Worm (Caenorhabditis elegans) whole organism, mixed stage, embryonic: ENCODE data around the gene F28C10.3.

ENCODE experiments used
- M03D4.4 ChIP-seq: sonication (generic microtip); optimal IDR thresholded peaks from 2 replicates; lab custom pipeline; 2017; ENCODE audit warnings: mild to moderate bottlenecking, missing genetic modification characterization, missing compliant biosample characterization
- bed-3 ChIP-seq: fragments of 200-800 bp; sonication (Bioruptor generic); optimal IDR thresholded peaks from 3 replicates; lab custom pipeline; 2018; ENCODE audit warnings: mild to moderate bottlenecking, missing genetic modification characterization, moderate library complexity, missing compliant biosample characterization
- blmp-1 ChIP-seq: fragments of 150-350 bp; optimal IDR thresholded peaks from 2 replicates; lab custom pipeline; 2014; ENCODE audit warnings: missing biosample characterization, missing genetic modification characterization
- ceh-39 ChIP-seq: fragments of 150-350 bp; optimal IDR thresholded peaks from 2 replicates; lab custom pipeline; 2014; ENCODE audit warnings: missing biosample characterization, missing genetic modification characterization
- ceh-43 ChIP-seq: fragments of 200-800 bp; sonication (Bioruptor generic); optimal IDR thresholded peaks from 2 replicates; lab custom pipeline; 2018; ENCODE audit warnings: mild to moderate bottlenecking, missing genetic modification characterization, moderate library complexity, missing compliant biosample characterization
- ces-1 ChIP-seq: fragments of 150-350 bp; optimal IDR thresholded peaks from 2 replicates; lab custom pipeline; 2014; ENCODE audit warnings: missing biosample characterization, missing genetic modification reagents, missing genetic modification characterization
- cnd-1 ChIP-seq: fragments of 200-800 bp; sonication (Bioruptor generic); optimal IDR thresholded peaks from 2 replicates; lab custom pipeline; 2018; ENCODE audit warnings: mild to moderate bottlenecking, missing genetic modification characterization, missing compliant biosample characterization
- drap-1 ChIP-seq: fragments of 200-800 bp; sonication (Bioruptor generic); optimal IDR thresholded peaks from 3 replicates; lab custom pipeline; 2018; ENCODE audit warnings: mild to moderate bottlenecking, missing genetic modification characterization, missing compliant biosample characterization
- elt-1 ChIP-seq: sonication (generic microtip); optimal IDR thresholded peaks from 2 replicates; lab custom pipeline; 2017; ENCODE audit warnings: missing genetic modification characterization, mild to moderate bottlenecking, missing compliant biosample characterization, antibody characterized with exemption, moderate library complexity, borderline replicate concordance; ENCODE audit not compliant: insufficient read depth
- elt-3 ChIP-seq: fragments of 150-350 bp; optimal IDR thresholded peaks from 2 replicates; lab custom pipeline; 2014; ENCODE audit warnings: missing biosample characterization, missing genetic modification characterization
- flh-1 ChIP-seq: fragments of 200-800 bp; sonication (Bioruptor generic); optimal IDR thresholded peaks from 2 replicates; lab custom pipeline; 2018; ENCODE audit warnings: mild to moderate bottlenecking, missing genetic modification characterization, moderate library complexity, missing compliant biosample characterization
- ham-2 ChIP-seq: fragments of 200-800 bp; sonication (Bioruptor generic); optimal IDR thresholded peaks from 2 replicates; lab custom pipeline; 2018; ENCODE audit warnings: mild to moderate bottlenecking, missing genetic modification characterization, missing compliant biosample characterization
- hlh-1 ChIP-seq: fragments of 150-350 bp; optimal IDR thresholded peaks from 2 replicates; lab custom pipeline; 2014; ENCODE audit warnings: missing biosample characterization, missing genetic modification reagents, missing genetic modification characterization
- lin-13 ChIP-seq: fragments of 150-350 bp; optimal IDR thresholded peaks from 2 replicates; lab custom pipeline; 2014; ENCODE audit warnings: missing biosample characterization, missing genetic modification characterization
- lin-32 ChIP-seq: fragments of 200-800 bp; sonication (Bioruptor generic); optimal IDR thresholded peaks from 2 replicates; lab custom pipeline; 2018; ENCODE audit warnings: mild to moderate bottlenecking, missing genetic modification characterization, missing compliant biosample characterization
- lsy-2 ChIP-seq: fragments of 150-350 bp; optimal IDR thresholded peaks from 2 replicates; lab custom pipeline; 2014; ENCODE audit warnings: missing biosample characterization, missing genetic modification characterization
- mab-5 ChIP-seq: fragments of 150-350 bp; optimal IDR thresholded peaks from 2 replicates; lab custom pipeline; 2014; ENCODE audit warnings: missing biosample characterization, missing genetic modification characterization
- nhr-12 ChIP-seq: fragments of 150-350 bp; optimal IDR thresholded peaks from 2 replicates; lab custom pipeline; 2014; ENCODE audit warnings: missing biosample characterization, missing genetic modification characterization
- nhr-2 ChIP-seq: fragments of 150-350 bp; optimal IDR thresholded peaks from 2 replicates; lab custom pipeline; 2014; ENCODE audit warnings: missing biosample characterization, missing genetic modification characterization
- nhr-237 ChIP-seq: fragments of 150-350 bp; optimal IDR thresholded peaks from 2 replicates; lab custom pipeline; 2014; ENCODE audit warnings: missing biosample characterization, missing genetic modification characterization
- nhr-28 ChIP-seq: fragments of 150-350 bp; optimal IDR thresholded peaks from 2 replicates; lab custom pipeline; 2014; ENCODE audit warnings: missing biosample characterization, missing genetic modification characterization
- nhr-76 ChIP-seq: sonication (generic microtip); optimal IDR thresholded peaks from 2 replicates; lab custom pipeline; 2017; ENCODE audit warnings: missing biosample characterization, missing genetic modification characterization
- pha-4 ChIP-seq: fragments of 150-350 bp; optimal IDR thresholded peaks from 2 replicates; lab custom pipeline; 2018; ENCODE audit warnings: missing biosample characterization, missing genetic modification reagents, missing genetic modification characterization
- sem-2 ChIP-seq: fragments of 200-800 bp; sonication (Bioruptor generic); optimal IDR thresholded peaks from 2 replicates; lab custom pipeline; 2018; ENCODE audit warnings: mild to moderate bottlenecking, missing genetic modification characterization, missing compliant biosample characterization
- snpc-4 ChIP-seq: fragments of 150-350 bp; optimal IDR thresholded peaks from 2 replicates; lab custom pipeline; 2014; ENCODE audit warnings: missing biosample characterization, missing genetic modification characterization
- sptf-1 ChIP-seq: sonication (generic microtip); optimal IDR thresholded peaks from 2 replicates; lab custom pipeline; 2017; ENCODE audit warnings: mild to moderate bottlenecking, missing genetic modification characterization, moderate library complexity, missing compliant biosample characterization
- tbx-8 ChIP-seq: fragments of 200-800 bp; sonication (Bioruptor generic); optimal IDR thresholded peaks from 2 replicates; lab custom pipeline; 2018; ENCODE audit warnings: mild to moderate bottlenecking, missing genetic modification characterization, moderate library complexity, missing compliant biosample characterization
- unc-120 ChIP-seq: sonication (generic microtip); optimal IDR thresholded peaks from 2 replicates; lab custom pipeline; 2017; ENCODE audit warnings: missing genetic modification characterization, missing compliant biosample characterization; ENCODE audit not compliant: poor library complexity, severe bottlenecking
- unc-39 ChIP-seq: fragments of 150-350 bp; optimal IDR thresholded peaks from 2 replicates; lab custom pipeline; 2014; ENCODE audit warnings: missing biosample characterization, missing genetic modification characterization
- unc-62 ChIP-seq: fragments of 150-350 bp; optimal IDR thresholded peaks from 2 replicates; lab custom pipeline; 2014; ENCODE audit warnings: missing biosample characterization, missing genetic modification reagents, missing genetic modification characterization
- ztf-11 ChIP-seq: fragments of 150-350 bp; optimal IDR thresholded peaks from 2 replicates; lab custom pipeline; 2014; ENCODE audit warnings: missing biosample characterization, missing genetic modification characterization

The F28C10.3 gene

ce11 chrX:555043-555791 is 19.6 kb upstream of the F28C10.3 start:
- TF ChIP-seq unc-120 (no peak), snpc-4 (tag; lab: Kevin White, UChicago) (no peak), sptf-1 (tag; lab: Kevin White, UChicago) (no peak), cnd-1 (tag; lab: Kevin White, UChicago) (no peak), ceh-39 (tag; lab: Kevin White, UChicago) (no peak), flh-1 (GFP tag; lab: Kevin White, UChicago) (no peak), drap-1 (no peak), mab-5 (tag; lab: Kevin White, UChicago) (no peak), pha-4 (tag; lab: Kevin White, UChicago) (no peak), unc-39 (tag; lab: Kevin White, UChicago) (no peak), nhr-237 (tag; lab: Kevin White, UChicago) (no peak), unc-62 (GFP tag; lab: Kevin White, UChicago) (no peak), ztf-11 (no peak), nhr-2 (tag; lab: Kevin White, UChicago) (no peak), lin-13 (tag; lab: Kevin White, UChicago) (no peak), ceh-43 (GFP tag; lab: Kevin White, UChicago) (no peak), bed-3 (GFP tag; lab: Kevin White, UChicago) (no peak)

- TF ChIP-seq lsy-2 (tag; lab: Kevin White, UChicago) (no peak), nhr-12 (tag; lab: Kevin White, UChicago) (no peak), lin-32 (no peak), unc-62 (GFP tag; lab: Kevin White, UChicago) (no peak), lin-13 (tag; lab: Kevin White, UChicago) (no peak), ceh-43 (GFP tag; lab: Kevin White, UChicago) (no peak), mab-5 (tag; lab: Kevin White, UChicago) (no peak), nhr-76 (no peak), nhr-2 (tag; lab: Kevin White, UChicago) (no peak), drap-1 (no peak), hlh-1 (no peak), ham-2 (no peak), M03D4.4 (tag; lab: Kevin White, UChicago) (no peak), sem-2 (no peak), blmp-1 (tag; lab: Kevin White, UChicago) (no peak), bed-3 (GFP tag; lab: Kevin White, UChicago) (no peak)
Measured at ce11 chrX:553875-554274, 18.2 kb upstream of the F28C10.3 start, which contains the start of gene F57C12.6. F57C12.6 (minus strand) TSS chrX:553975.

- TF ChIP-seq nhr-76 = no peak
- TF ChIP-seq lin-32 = no peak
- TF ChIP-seq sptf-1 (tag; lab: Kevin White, UChicago) = no peak
- TF ChIP-seq nhr-28 (tag; lab: Kevin White, UChicago) = no peak
- TF ChIP-seq mab-5 (tag; lab: Kevin White, UChicago) = no peak
- TF ChIP-seq drap-1 = no peak
- no peak for TF ChIP-seq tbx-8
- TF ChIP-seq pha-4 (tag; lab: Kevin White, UChicago) = no peak
- TF ChIP-seq unc-62 (GFP tag; lab: Kevin White, UChicago) = no peak
- no peak for TF ChIP-seq elt-1 (tag; lab: Kevin White, UChicago)
Measured at ce11 chrX:553420-553819, 17.8 kb upstream of the F28C10.3 start.

- no peak for TF ChIP-seq tbx-8
- no peak for TF ChIP-seq nhr-28 (tag; lab: Kevin White, UChicago)
- TF ChIP-seq mab-5 (tag; lab: Kevin White, UChicago) = no peak
- no peak for TF ChIP-seq elt-3
- TF ChIP-seq lin-32 = no peak
- no peak for TF ChIP-seq lsy-2 (tag; lab: Kevin White, UChicago)
- TF ChIP-seq, all 35 proteins: peak for 0
Measured at ce11 chrX:551175-551729, 15.6 kb upstream of the F28C10.3 start, which contains the start of gene F57C12.2. F57C12.2 (minus strand) TSS chrX:551392.

ce11 chrX:542807-543206 is 7.2 kb upstream of the F28C10.3 start, which contains the start of gene F28C10.1:
F28C10.1 (plus strand) TSS chrX:543107.
- no peak for TF ChIP-seq ces-1 (GFP tag; lab: Kevin White, UChicago)
